Fruit fly (Drosophila melanogaster): ENCODE results near the gene CG15890.

dm6 chrX:14765737-14766253, at the start of gene CG15890:
- TF ChIP-seq Myc (optimal IDR thresholded peaks at IDR 0.05) (no peak), insv (optimal IDR thresholded peaks at IDR 0.05) (no peak), h (optimal IDR thresholded peaks at IDR 0.05) (no peak), psq (optimal IDR thresholded peaks at IDR 0.05) (no peak), Sin3A (optimal IDR thresholded peaks at IDR 0.05) (no peak), ttk (optimal IDR thresholded peaks at IDR 0.05) (no peak)
